Worm (Caenorhabditis elegans) whole organism, young adult: ENCODE data around the gene fbxa-152.
"Not testable (repeated sequence)": the region's sequence is repeated elsewhere in the genome, so short reads cannot be mapped to it uniquely, and the experiment has no call there.

ENCODE experiments used
- B0019.2 ChIP-seq: fragments of 200-800 bp; sonication (Bioruptor generic); conservative IDR thresholded peaks from 2 replicates; pipeline ENCODE4 v1.3.6; 2022; ENCODE audit warnings: missing genetic modification reagents, missing genetic modification characterization, missing compliant biosample characterization
- B0035.1 ChIP-seq: sonication (generic microtip); optimal IDR thresholded peaks from 2 replicates; lab custom pipeline; 2016; ENCODE audit warnings: missing genetic modification characterization, mild to moderate bottlenecking, missing compliant biosample characterization, missing genotype, missing genetic modification reagents
- B0261.1 ChIP-seq: sonication (generic microtip); optimal IDR thresholded peaks from 2 replicates; lab custom pipeline; 2016; ENCODE audit warnings: mild to moderate bottlenecking, missing genetic modification characterization, moderate library complexity, missing compliant biosample characterization
- B0336.3 ChIP-seq: fragments of 200-800 bp; sonication (Bioruptor generic); IDR thresholded peaks from 2 replicates; pipeline ENCODE4 v1.3.6; 2022; ENCODE audit warnings: missing genetic modification characterization, missing compliant biosample characterization
- C06A6.2 ChIP-seq: fragments of 200-800 bp; sonication (Bioruptor generic); conservative IDR thresholded peaks from 2 replicates; pipeline ENCODE4 v1.3.6; 2022; ENCODE audit warnings: missing genetic modification characterization, missing compliant biosample characterization
- F22D6.2 ChIP-seq: sonication (generic microtip); optimal IDR thresholded peaks from 2 replicates; lab custom pipeline; 2016; ENCODE audit warnings: mild to moderate bottlenecking, missing genetic modification characterization, missing compliant biosample characterization
- F33H1.4 ChIP-seq: fragments of 200-800 bp; sonication (Bioruptor generic); IDR thresholded peaks from 2 replicates; pipeline ENCODE4 v1.3.6; 2022; ENCODE audit warnings: missing genetic modification reagents, missing genetic modification characterization, missing compliant biosample characterization
- F52B5.7 ChIP-seq: sonication (generic microtip); optimal IDR thresholded peaks from 2 replicates; lab custom pipeline; 2016; ENCODE audit warnings: mild to moderate bottlenecking, missing genetic modification characterization, missing compliant biosample characterization
- F55B11.4 ChIP-seq: sonication (generic microtip); optimal IDR thresholded peaks from 2 replicates; lab custom pipeline; 2016; ENCODE audit warnings: missing compliant biosample characterization, missing genetic modification characterization, borderline replicate concordance; ENCODE audit not compliant: insufficient read depth
- F57C9.4 ChIP-seq: sonication (generic microtip); optimal IDR thresholded peaks from 2 replicates; lab custom pipeline; 2017; ENCODE audit warnings: mild to moderate bottlenecking, missing genetic modification characterization, missing compliant biosample characterization
- K11D2.4 ChIP-seq: fragments of 200-800 bp; sonication (Bioruptor generic); IDR thresholded peaks from 2 replicates; pipeline ENCODE4 v1.3.6; 2022; ENCODE audit warnings: missing genetic modification reagents, missing genetic modification characterization, missing compliant biosample characterization
- Y53F4B.3 ChIP-seq: fragments of 200-800 bp; sonication (Bioruptor generic); IDR thresholded peaks from 2 replicates; pipeline ENCODE4 v1.3.6; 2022; ENCODE audit warnings: missing genetic modification reagents, missing genetic modification characterization, missing compliant biosample characterization
- ZK185.1 ChIP-seq: sonication (generic microtip); optimal IDR thresholded peaks from 2 replicates; lab custom pipeline; 2016; ENCODE audit warnings: mild to moderate bottlenecking, missing genetic modification characterization, missing compliant biosample characterization; ENCODE audit not compliant: poor library complexity, severe bottlenecking
- ama-1 ChIP-seq, 3 experiments: fragments of 150-350 bp in 1 of 3; sonication (generic microtip) in 2 of 3; optimal IDR thresholded peaks; 2 replicates each; lab custom pipeline; 2014 to 2018; ENCODE audit warnings: missing biosample characterization in 2 of 3, missing genetic modification characterization in 2 of 3, missing genetic modification reagents in 2 of 3
- aptf-2 ChIP-seq: fragments of 200-800 bp; sonication (Bioruptor generic); conservative IDR thresholded peaks from 2 replicates; pipeline ENCODE4 v1.3.6; 2022; ENCODE audit warnings: missing genetic modification reagents, missing genetic modification characterization, missing compliant biosample characterization
- atf-7 ChIP-seq: sonication (generic microtip); optimal IDR thresholded peaks from 2 replicates; lab custom pipeline; 2017; ENCODE audit warnings: mild to moderate bottlenecking, missing genetic modification characterization, missing compliant biosample characterization
- attf-5 ChIP-seq: fragments of 200-800 bp; sonication (Bioruptor generic); optimal IDR thresholded peaks from 2 replicates; lab custom pipeline; 2018; ENCODE audit warnings: mild to moderate bottlenecking, missing genetic modification characterization, missing compliant biosample characterization
- ceh-91 ChIP-seq: fragments of 200-800 bp; sonication (Bioruptor generic); IDR thresholded peaks from 2 replicates; pipeline ENCODE4 v1.3.6; 2022; ENCODE audit warnings: missing genetic modification reagents, missing genetic modification characterization, missing compliant biosample characterization
- chd-7 ChIP-seq: sonication (generic microtip); optimal IDR thresholded peaks from 2 replicates; lab custom pipeline; 2016; ENCODE audit warnings: mild to moderate bottlenecking, missing genetic modification characterization, moderate library complexity, missing compliant biosample characterization
- dpff-1 ChIP-seq: sonication (generic microtip); optimal IDR thresholded peaks from 2 replicates; lab custom pipeline; 2017; ENCODE audit warnings: mild to moderate bottlenecking, missing genetic modification characterization, missing compliant biosample characterization
- efl-1 ChIP-seq: fragments of 150-350 bp; optimal IDR thresholded peaks from 2 replicates; lab custom pipeline; 2014; ENCODE audit warnings: missing biosample characterization, missing genetic modification reagents, missing genetic modification characterization
- egl-44 ChIP-seq: fragments of 200-800 bp; sonication (Bioruptor generic); IDR thresholded peaks from 2 replicates; pipeline ENCODE4 v1.3.6; 2022; ENCODE audit warnings: missing genetic modification reagents, missing genetic modification characterization, missing compliant biosample characterization
- egrh-3 ChIP-seq: fragments of 200-800 bp; sonication (Bioruptor generic); IDR thresholded peaks from 2 replicates; pipeline ENCODE4 v1.3.6; 2022; ENCODE audit warnings: missing genetic modification reagents, missing genetic modification characterization, missing compliant biosample characterization
- ets-4 ChIP-seq: fragments of 200-800 bp; sonication (Bioruptor generic); optimal IDR thresholded peaks from 2 replicates; lab custom pipeline; 2018; ENCODE audit warnings: mild to moderate bottlenecking, missing genetic modification characterization, missing compliant biosample characterization
- gei-17 ChIP-seq: fragments of 200-800 bp; sonication (Bioruptor generic); optimal IDR thresholded peaks from 2 replicates; lab custom pipeline; 2018; ENCODE audit warnings: mild to moderate bottlenecking, missing genetic modification characterization, missing compliant biosample characterization
- hlh-12 ChIP-seq: sonication (generic microtip); optimal IDR thresholded peaks from 2 replicates; lab custom pipeline; 2016; ENCODE audit warnings: missing genetic modification characterization, missing compliant biosample characterization
- hmg-20 ChIP-seq: fragments of 200-800 bp; sonication (Bioruptor generic); IDR thresholded peaks from 2 replicates; pipeline ENCODE4 v1.3.6; 2022; ENCODE audit warnings: missing genetic modification reagents, missing genetic modification characterization, missing compliant biosample characterization
- let-526 ChIP-seq: fragments of 200-800 bp; sonication (Bioruptor generic); IDR thresholded peaks from 2 replicates; pipeline ENCODE4 v1.3.6; 2022; ENCODE audit warnings: missing genetic modification reagents, missing genetic modification characterization, missing compliant biosample characterization
- lin-26 ChIP-seq: fragments of 200-800 bp; sonication (Bioruptor generic); IDR thresholded peaks from 2 replicates; pipeline ENCODE4 v1.3.6; 2022; ENCODE audit warnings: missing genetic modification reagents, missing genetic modification characterization, missing compliant biosample characterization
- lin-35 ChIP-seq, 3 experiments: fragments of 150-350 bp in 2 of 3; sonication (generic microtip) in 1 of 3; optimal IDR thresholded peaks; 2 replicates each; lab custom pipeline; 2014 to 2018; ENCODE audit warnings: missing biosample characterization in 3 of 3, missing genetic modification characterization in 3 of 3, missing genetic modification reagents in 3 of 3
- lin-54 ChIP-seq: fragments of 200-800 bp; sonication (Bioruptor generic); optimal IDR thresholded peaks from 2 replicates; lab custom pipeline; 2018; ENCODE audit warnings: mild to moderate bottlenecking, missing genetic modification characterization, missing compliant biosample characterization
- lir-1 ChIP-seq: fragments of 200-800 bp; sonication (Bioruptor generic); conservative IDR thresholded peaks from 2 replicates; pipeline ENCODE4 v1.3.6; 2022; ENCODE audit warnings: missing genetic modification reagents, missing genetic modification characterization, missing compliant biosample characterization
- madf-3 ChIP-seq: fragments of 200-800 bp; sonication (Bioruptor generic); IDR thresholded peaks from 2 replicates; pipeline ENCODE4 v1.3.6; 2022; ENCODE audit warnings: missing genetic modification reagents, missing genetic modification characterization, missing compliant biosample characterization
- nhr-80 ChIP-seq: sonication (generic microtip); optimal IDR thresholded peaks from 2 replicates; lab custom pipeline; 2016; ENCODE audit warnings: missing genetic modification characterization, missing compliant biosample characterization
- pbrm-1 ChIP-seq: fragments of 200-800 bp; sonication (Bioruptor generic); IDR thresholded peaks from 2 replicates; pipeline ENCODE4 v1.3.6; 2022; ENCODE audit warnings: missing genetic modification reagents, missing genetic modification characterization, missing compliant biosample characterization
- pha-4 ChIP-seq: fragments of 150-350 bp; sonication (generic microtip); optimal IDR thresholded peaks from 2 replicates; lab custom pipeline; 2014; ENCODE audit warnings: missing biosample characterization, missing genetic modification reagents, missing genetic modification characterization
- sdz-38 ChIP-seq: sonication (generic microtip); optimal IDR thresholded peaks from 2 replicates; lab custom pipeline; 2016; ENCODE audit warnings: missing genotype, missing genetic modification characterization, missing compliant biosample characterization
- somi-1 ChIP-seq: fragments of 200-800 bp; sonication (Bioruptor generic); optimal IDR thresholded peaks from 2 replicates; lab custom pipeline; 2018; ENCODE audit warnings: mild to moderate bottlenecking, missing genetic modification characterization, missing compliant biosample characterization
- xnd-1 ChIP-seq: sonication (generic microtip); optimal IDR thresholded peaks from 2 replicates; lab custom pipeline; 2016; ENCODE audit warnings: missing genotype, missing genetic modification reagents, missing genetic modification characterization, missing compliant biosample characterization
- ztf-25 ChIP-seq: fragments of 200-800 bp; sonication (Bioruptor generic); IDR thresholded peaks from 2 replicates; pipeline ENCODE4 v1.3.6; 2022; ENCODE audit warnings: missing genetic modification reagents, missing genetic modification characterization, missing compliant biosample characterization
- ztf-26 ChIP-seq: sonication (generic microtip); optimal IDR thresholded peaks from 2 replicates; lab custom pipeline; 2017; ENCODE audit warnings: missing genetic modification characterization, missing compliant biosample characterization
- ztf-28 ChIP-seq: fragments of 200-800 bp; sonication (Bioruptor generic); IDR thresholded peaks from 2 replicates; pipeline ENCODE4 v1.3.6; 2022; ENCODE audit warnings: missing genetic modification reagents, missing genetic modification characterization, missing compliant biosample characterization
- ztf-3 ChIP-seq: fragments of 200-800 bp; sonication (Bioruptor generic); optimal IDR thresholded peaks from 2 replicates; lab custom pipeline; 2018; ENCODE audit warnings: mild to moderate bottlenecking, missing genetic modification characterization, missing compliant biosample characterization

The fbxa-152 gene

ce11 chrV:15605045-15605444, 2.9 kb upstream of the fbxa-152 start, which contains the start of gene fbxa-154:
Gene fbxa-154, minus strand, starts transcription at chrV:15605145.
- TF ChIP-seq B0261.1 (tag; lab: Kevin White, UChicago) (no peak), ama-1 (optimal IDR thresholded peaks at IDR 0.05; lab: Kevin White, UChicago) (no peak), ama-1 (GFP tag; optimal IDR thresholded peaks at IDR 0.05; lab: Kevin White, UChicago) (no peak), let-526 (GFP tag; lab: Robert Waterston, UW) (no peak), ztf-26 (tag; lab: Kevin White, UChicago) (no peak), F57C9.4 (tag; lab: Kevin White, UChicago) (no peak), F33H1.4 (no peak), attf-5 (GFP tag; lab: Kevin White, UChicago) (no peak), Y53F4B.3 (GFP tag; lab: Robert Waterston, UW) (no peak), xnd-1 (tag; lab: Kevin White, UChicago) (no peak), F55B11.4 (tag; lab: Kevin White, UChicago) (no peak)

ce11 chrV:15599762-15600161, 2.4 kb downstream of the fbxa-152 start, which contains the start of gene B0391.14:
Gene B0391.14, minus strand, starts transcription at chrV:15599862.
- TF ChIP-seq sdz-38 (tag; lab: Kevin White, UChicago); lir-1 (GFP tag; lab: Robert Waterston, UW); F22D6.2 (tag; lab: Kevin White, UChicago): not testable (repeated sequence)

- no peak for TF ChIP-seq F55B11.4 (tag; lab: Kevin White, UChicago)
- no peak for TF ChIP-seq nhr-80 (tag; lab: Kevin White, UChicago)
- TF ChIP-seq aptf-2 (GFP tag; lab: Robert Waterston, UW), result no peak
- TF ChIP-seq ztf-3 (GFP tag; lab: Kevin White, UChicago), result no peak
- TF ChIP-seq efl-1 (GFP tag; lab: Kevin White, UChicago), result no peak
- TF ChIP-seq ZK185.1, result no peak
- TF ChIP-seq hlh-12, result no peak
- no peak for TF ChIP-seq pbrm-1
- no peak for TF ChIP-seq B0019.2
- no peak for TF ChIP-seq pha-4 (tag; lab: Kevin White, UChicago)
- TF ChIP-seq B0035.1 (tag; lab: Kevin White, UChicago), result no peak
- TF ChIP-seq egl-44, result no peak
- TF ChIP-seq ztf-25 (GFP tag; lab: Robert Waterston, UW), result no peak
- no peak for TF ChIP-seq K11D2.4 (GFP tag; lab: Robert Waterston, UW)
- TF ChIP-seq F52B5.7 (tag; lab: Kevin White, UChicago), result no peak
- TF ChIP-seq C06A6.2 (GFP tag; lab: Robert Waterston, UW), result no peak
- TF ChIP-seq ets-4, result no peak
- TF ChIP-seq dpff-1 (tag; lab: Kevin White, UChicago), result no peak
Measured at ce11 chrV:15594573-15594972, 7.6 kb downstream of the fbxa-152 start, which contains the start of gene fbxa-139. Gene fbxa-139, minus strand, starts transcription at chrV:15594673.

ce11 chrV:15590183-15590667, 11.9 kb downstream of the fbxa-152 start, which contains the start of gene F28F8.7:
Gene F28F8.7, minus strand, starts transcription at chrV:15590617.
- TF ChIP-seq gei-17 (GFP tag; lab: Kevin White, UChicago) (peak; percentile 25), ztf-26 (tag; lab: Kevin White, UChicago) (peak; percentile 44), lin-26 (GFP tag; lab: Robert Waterston, UW) (peak; percentile 72; the same call in 1 of the 2 replicates), madf-3 (peak; percentile 69; the same call in 1 of the 2 replicates), F22D6.2 (tag; lab: Kevin White, UChicago) (peak; percentile 55), ceh-91 (GFP tag; lab: Robert Waterston, UW) (peak; percentile 59; the same call in 1 of the 2 replicates), hmg-20 (GFP tag; lab: Robert Waterston, UW) (peak; percentile 44; the same call in 1 of the 2 replicates), ztf-28 (GFP tag; lab: Robert Waterston, UW) (peak; percentile 90), somi-1 (peak; percentile 38), ztf-3 (GFP tag; lab: Kevin White, UChicago) (peak; percentile 46), B0336.3 (GFP tag; lab: Robert Waterston, UW) (peak; percentile 77; the same call in 1 of the 2 replicates), attf-5 (GFP tag; lab: Kevin White, UChicago) (peak; percentile 81), let-526 (GFP tag; lab: Robert Waterston, UW) (peak; percentile 71; the same call in 1 of the 2 replicates), lin-35 (GFP tag; optimal IDR thresholded peaks at IDR 0.05; lab: Kevin White, UChicago) (peak in 1 of 3 experiments; percentile 94), egrh-3 (GFP tag; lab: Robert Waterston, UW) (0 out of 2 replicates have a peak, but pooled peaks have one; percentile 15), lin-54 (peak; percentile 79), B0261.1 (tag; lab: Kevin White, UChicago) (peak; percentile 17), atf-7 (tag; lab: Kevin White, UChicago) (peak; percentile 79), chd-7 (tag; lab: Kevin White, UChicago) (peak; percentile 25), egl-44 (0 out of 2 replicates have a peak, but pooled peaks have one; percentile 30)
